Worm (Caenorhabditis elegans): ENCODE measurements around the gene ent-5.

ce11 chrX:4636143-4636542 lies 12.9 kb downstream of the ent-5 start:
- TF ChIP-seq nhr-28 (tag; optimal IDR thresholded peaks at IDR 0.05) (no peak), nhr-25 (tag; optimal IDR thresholded peaks at IDR 0.05) (no peak)
